Worm (Caenorhabditis elegans) whole organism, L3 larva: Measurements from ENCODE around the gene fbxa-176.
"Not testable (repeated sequence)": the region's sequence is repeated elsewhere in the genome, so short reads cannot be mapped to it uniquely, and the experiment has no call there.

Source experiments
- ama-1 ChIP-seq: fragments of 150-350 bp; optimal IDR thresholded peaks from 2 replicates; lab custom pipeline; 2018
- ceh-16 ChIP-seq: sonication (generic microtip); optimal IDR thresholded peaks from 2 replicates; lab custom pipeline; 2017; ENCODE audit warnings: missing biosample characterization, missing genetic modification characterization
- ceh-28 ChIP-seq: fragments of 150-350 bp; optimal IDR thresholded peaks from 2 replicates; lab custom pipeline; 2014; ENCODE audit warnings: missing biosample characterization, missing genetic modification reagents, missing genetic modification characterization
- ceh-9 ChIP-seq: sonication (generic microtip); optimal IDR thresholded peaks from 2 replicates; lab custom pipeline; 2018; ENCODE audit warnings: missing biosample characterization, missing genetic modification characterization
- daf-12 ChIP-seq: fragments of 150-350 bp; optimal IDR thresholded peaks from 2 replicates; lab custom pipeline; 2014; ENCODE audit warnings: missing biosample characterization, missing genetic modification reagents, missing genetic modification characterization
- egl-27 ChIP-seq: sonication (generic microtip); optimal IDR thresholded peaks from 4 replicates; lab custom pipeline; 2017; ENCODE audit warnings: missing biosample characterization, missing genetic modification reagents, missing genetic modification characterization
- egl-5 ChIP-seq: fragments of 150-350 bp; optimal IDR thresholded peaks from 2 replicates; lab custom pipeline; 2017; ENCODE audit warnings: missing biosample characterization, missing genetic modification reagents, missing genetic modification characterization, inconsistent platforms
- elt-1 ChIP-seq: fragments of 150-350 bp; optimal IDR thresholded peaks from 2 replicates; lab custom pipeline; 2014; ENCODE audit warnings: missing biosample characterization, missing genetic modification characterization
- elt-2 ChIP-seq: sonication (generic microtip); optimal IDR thresholded peaks from 2 replicates; lab custom pipeline; 2016; ENCODE audit warnings: missing genetic modification reagents, mild to moderate bottlenecking, missing genetic modification characterization, missing compliant biosample characterization
- eor-1 ChIP-seq, 2 experiments: fragments of 150-350 bp; optimal IDR thresholded peaks; 2 replicates each; lab custom pipeline; 2014 to 2018; ENCODE audit warnings: missing biosample characterization in 2 of 2, missing genetic modification characterization in 2 of 2
- fos-1 ChIP-seq: fragments of 150-350 bp; optimal IDR thresholded peaks from 2 replicates; lab custom pipeline; 2014; ENCODE audit warnings: missing biosample characterization, missing genetic modification characterization
- hmg-11 ChIP-seq: sonication (generic microtip); optimal IDR thresholded peaks from 2 replicates; lab custom pipeline; 2016; ENCODE audit warnings: missing genetic modification characterization, missing compliant biosample characterization
- jun-1 ChIP-seq: fragments of 150-350 bp; optimal IDR thresholded peaks from 2 replicates; lab custom pipeline; 2014; ENCODE audit warnings: missing biosample characterization, missing genetic modification reagents, missing genetic modification characterization
- mdl-1 ChIP-seq: fragments of 150-350 bp; optimal IDR thresholded peaks from 2 replicates; lab custom pipeline; 2014; ENCODE audit warnings: missing biosample characterization, missing genetic modification characterization
- mml-1 ChIP-seq: fragments of 150-350 bp; sonication (generic microtip); optimal IDR thresholded peaks from 3 replicates; lab custom pipeline; 2014; ENCODE audit warnings: missing biosample characterization, missing genetic modification characterization
- nfya-1 ChIP-seq: sonication (generic microtip); optimal IDR thresholded peaks from 2 replicates; lab custom pipeline; 2017; ENCODE audit warnings: missing genetic modification characterization, mild to moderate bottlenecking, missing compliant biosample characterization, antibody characterized with exemption, moderate library complexity; ENCODE audit not compliant: insufficient read depth
- nhr-12 ChIP-seq: fragments of 150-350 bp; optimal IDR thresholded peaks from 2 replicates; lab custom pipeline; 2014; ENCODE audit warnings: missing biosample characterization, missing genetic modification characterization
- nhr-23 ChIP-seq: fragments of 150-350 bp; optimal IDR thresholded peaks from 2 replicates; lab custom pipeline; 2014; ENCODE audit warnings: missing biosample characterization, missing genetic modification reagents, missing genetic modification characterization
- nhr-237 ChIP-seq: fragments of 150-350 bp; optimal IDR thresholded peaks from 2 replicates; lab custom pipeline; 2014; ENCODE audit warnings: missing biosample characterization, missing genetic modification characterization
- nhr-43 ChIP-seq: sonication (generic microtip); optimal IDR thresholded peaks from 2 replicates; lab custom pipeline; 2016; ENCODE audit warnings: mild to moderate bottlenecking, missing genetic modification characterization, missing compliant biosample characterization; ENCODE audit not compliant: poor library complexity, severe bottlenecking
- nhr-67 ChIP-seq: fragments of 150-350 bp; optimal IDR thresholded peaks from 2 replicates; lab custom pipeline; 2014; ENCODE audit warnings: missing biosample characterization, missing genetic modification characterization
- nhr-76 ChIP-seq: fragments of 150-350 bp; sonication (generic microtip); optimal IDR thresholded peaks from 5 replicates; lab custom pipeline; 2014; ENCODE audit warnings: missing biosample characterization, missing genetic modification characterization
- nhr-77 ChIP-seq: fragments of 150-350 bp; optimal IDR thresholded peaks from 2 replicates; lab custom pipeline; 2014; ENCODE audit warnings: missing biosample characterization, missing genetic modification characterization
- pha-4 ChIP-seq: fragments of 150-350 bp; optimal IDR thresholded peaks from 2 replicates; lab custom pipeline; 2014; ENCODE audit warnings: missing biosample characterization, missing genetic modification reagents, missing genetic modification characterization
- pqm-1 ChIP-seq: fragments of 150-350 bp; optimal IDR thresholded peaks from 2 replicates; lab custom pipeline; 2017; ENCODE audit warnings: missing biosample characterization, missing genetic modification characterization, inconsistent platforms
- sea-2 ChIP-seq: fragments of 150-350 bp; sonication (generic microtip); optimal IDR thresholded peaks from 4 replicates; lab custom pipeline; 2014; ENCODE audit warnings: missing biosample characterization, missing genetic modification reagents, missing genetic modification characterization
- unc-39 ChIP-seq: sonication (generic microtip); optimal IDR thresholded peaks from 4 replicates; lab custom pipeline; 2017; ENCODE audit warnings: missing biosample characterization, missing genetic modification characterization
- zag-1 ChIP-seq: fragments of 150-350 bp; optimal IDR thresholded peaks from 2 replicates; lab custom pipeline; 2014; ENCODE audit warnings: missing biosample characterization, missing genetic modification characterization
- ztf-11 ChIP-seq: fragments of 150-350 bp; optimal IDR thresholded peaks from 2 replicates; lab custom pipeline; 2014; ENCODE audit warnings: missing biosample characterization, missing genetic modification characterization

The fbxa-176 gene

ce11 chrV:17566850-17567249 is 17.4 kb downstream of the fbxa-176 start, which contains the start of gene C38D9.2:
TSS of gene C38D9.2 (plus strand) at chrV:17567150.
- TF ChIP-seq daf-12 (tag; lab: Kevin White, UChicago) (no peak), nhr-237 (no peak), ceh-16 (tag; lab: Kevin White, UChicago) (no peak), nhr-12 (tag; lab: Kevin White, UChicago) (no peak), nhr-23 (tag; lab: Kevin White, UChicago) (no peak), eor-1 (tag; optimal IDR thresholded peaks at IDR 0.05; lab: Kevin White, UChicago) (no peak), ztf-11 (no peak), elt-2 (tag; lab: Kevin White, UChicago) (no peak)

- TF ChIP-seq nhr-76 (tag; lab: Kevin White, UChicago), result no peak
- no peak for TF ChIP-seq fos-1 (tag; lab: Kevin White, UChicago)
- TF ChIP-seq hmg-11 (tag; lab: Kevin White, UChicago), result no peak
- TF ChIP-seq nhr-77 (tag; lab: Kevin White, UChicago), result no peak
- TF ChIP-seq nhr-67, result no peak
Measured at ce11 chrV:17580017-17580416, 30.5 kb downstream of the fbxa-176 start.

- not testable (repeated sequence) for TF ChIP-seq hmg-11 (tag; lab: Kevin White, UChicago); nhr-43; ama-1 (lab: Kevin White, UChicago)
Measured at ce11 chrV:17584352-17584843, 34.9 kb downstream of the fbxa-176 start, which contains the start of gene fbxa-133. TSS of gene fbxa-133 (plus strand) at chrV:17584793.

- TF ChIP-seq egl-27 (tag; lab: Kevin White, UChicago) (no peak), ceh-28 (tag; lab: Kevin White, UChicago) (no peak), sea-2 (GFP tag; lab: Kevin White, UChicago) (no peak), jun-1 (tag; lab: Kevin White, UChicago) (no peak), nfya-1 (tag; lab: Kevin White, UChicago) (no peak), unc-39 (tag; lab: Kevin White, UChicago) (no peak), nhr-23 (tag; lab: Kevin White, UChicago) (no peak), mdl-1 (tag; lab: Kevin White, UChicago) (no peak), mml-1 (tag; lab: Kevin White, UChicago) (no peak), elt-1 (no peak), ceh-9 (tag; lab: Kevin White, UChicago) (no peak), zag-1 (tag; lab: Kevin White, UChicago) (no peak), nhr-237 (no peak), egl-5 (tag; lab: Kevin White, UChicago) (no peak), ama-1 (lab: Kevin White, UChicago) (no peak), pha-4 (tag; lab: Kevin White, UChicago) (no peak)
- TF ChIP-seq, all 47 proteins: peak for 0
Measured at ce11 chrV:17595691-17596090, 46.2 kb downstream of the fbxa-176 start.

ce11 chrV:17598810-17599209 is 49.3 kb downstream of the fbxa-176 start, which contains the start of gene Y6G8.2:
TSS of gene Y6G8.2 (minus strand) at chrV:17598956.
- TF ChIP-seq pha-4 (tag; lab: Kevin White, UChicago) (peak; percentile 61), elt-2 (tag; lab: Kevin White, UChicago) (peak; percentile 88), unc-39 (tag; lab: Kevin White, UChicago) (no peak), pqm-1 (peak; percentile 80)
